Worm (Caenorhabditis elegans) whole organism, mixed stage, embryonic: ENCODE results near the gene slc-17.7.

Experiments used
- blmp-1 ChIP-seq: fragments of 150-350 bp; optimal IDR thresholded peaks from 2 replicates; lab custom pipeline; 2014; ENCODE audit warnings: missing biosample characterization, missing genetic modification characterization
- ces-1 ChIP-seq: fragments of 150-350 bp; optimal IDR thresholded peaks from 2 replicates; lab custom pipeline; 2014; ENCODE audit warnings: missing biosample characterization, missing genetic modification reagents, missing genetic modification characterization
- lsy-2 ChIP-seq: fragments of 150-350 bp; optimal IDR thresholded peaks from 2 replicates; lab custom pipeline; 2014; ENCODE audit warnings: missing biosample characterization, missing genetic modification characterization
- mep-1 ChIP-seq: fragments of 150-350 bp; optimal IDR thresholded peaks from 2 replicates; lab custom pipeline; 2017; ENCODE audit warnings: missing biosample characterization, missing genetic modification reagents, missing genetic modification characterization, inconsistent platforms
- nhr-76 ChIP-seq: sonication (generic microtip); optimal IDR thresholded peaks from 2 replicates; lab custom pipeline; 2017; ENCODE audit warnings: missing biosample characterization, missing genetic modification characterization
- pha-4 ChIP-seq: fragments of 150-350 bp; optimal IDR thresholded peaks from 2 replicates; lab custom pipeline; 2018; ENCODE audit warnings: missing biosample characterization, missing genetic modification reagents, missing genetic modification characterization
- sem-2 ChIP-seq: fragments of 200-800 bp; sonication (Bioruptor generic); optimal IDR thresholded peaks from 2 replicates; lab custom pipeline; 2018; ENCODE audit warnings: mild to moderate bottlenecking, missing genetic modification characterization, missing compliant biosample characterization

- no peak for TF ChIP-seq lsy-2
- no peak for TF ChIP-seq nhr-76 (tag; lab: Kevin White, UChicago)
- TF ChIP-seq pha-4 (tag; lab: Kevin White, UChicago) = no peak
- TF ChIP-seq blmp-1 (tag; lab: Kevin White, UChicago) = no peak
- TF ChIP-seq mep-1 = no peak
- TF ChIP-seq ces-1 (GFP tag; lab: Kevin White, UChicago) = no peak
- TF ChIP-seq sem-2 (GFP tag; lab: Kevin White, UChicago) = no peak
These were observed 1.9 kb upstream of the slc-17.7 start for ce11 chrV:9268202-9268601.
